Worm (Caenorhabditis elegans): ENCODE results near the gene mltn-8.

Gene mltn-8

ce11 chrV:343546-343945 is 36.5 kb downstream of the mltn-8 start:
- TF ChIP-seq unc-62 (GFP tag; optimal IDR thresholded peaks at IDR 0.05), result no peak

ce11 chrV:343128-343527 is 37.0 kb downstream of the mltn-8 start, which contains the start of gene wago-10:
wago-10 (plus strand) TSS chrV:343428.
- TF ChIP-seq unc-62 (GFP tag; optimal IDR thresholded peaks at IDR 0.05), result no peak

DNA sequence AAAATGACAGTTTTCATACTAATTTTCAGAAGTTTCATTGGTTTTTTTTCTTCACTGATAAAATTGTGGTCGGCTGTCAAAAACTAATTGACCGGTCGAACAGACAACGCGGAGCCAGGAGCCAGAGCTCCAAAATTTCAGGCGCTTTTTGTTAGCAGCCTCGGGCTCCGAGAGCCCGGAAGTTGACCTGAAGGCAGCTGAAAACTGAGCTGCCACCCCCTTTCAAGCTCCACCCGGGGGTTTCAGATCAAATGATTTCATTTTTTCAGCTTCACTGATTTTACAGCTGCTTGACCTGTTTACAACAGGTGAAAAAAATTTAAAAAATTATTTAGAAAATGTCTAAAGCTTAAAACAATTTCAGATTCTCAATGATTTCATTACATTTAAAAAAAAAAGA is 37.7 kb downstream of the mltn-8 start:
- no peak for TF ChIP-seq unc-62 (GFP tag; optimal IDR thresholded peaks at IDR 0.05)

- no peak for TF ChIP-seq unc-62 (GFP tag; optimal IDR thresholded peaks at IDR 0.05)
These were observed 43.7 kb downstream of the mltn-8 start, which contains the start of gene dmd-8 for ce11 chrV:336350-336749. dmd-8 (minus strand) TSS chrV:336450.

ce11 chrV:333713-334112 is 46.4 kb downstream of the mltn-8 start:
- TF ChIP-seq unc-62 (GFP tag; optimal IDR thresholded peaks at IDR 0.05), result no peak

DNA sequence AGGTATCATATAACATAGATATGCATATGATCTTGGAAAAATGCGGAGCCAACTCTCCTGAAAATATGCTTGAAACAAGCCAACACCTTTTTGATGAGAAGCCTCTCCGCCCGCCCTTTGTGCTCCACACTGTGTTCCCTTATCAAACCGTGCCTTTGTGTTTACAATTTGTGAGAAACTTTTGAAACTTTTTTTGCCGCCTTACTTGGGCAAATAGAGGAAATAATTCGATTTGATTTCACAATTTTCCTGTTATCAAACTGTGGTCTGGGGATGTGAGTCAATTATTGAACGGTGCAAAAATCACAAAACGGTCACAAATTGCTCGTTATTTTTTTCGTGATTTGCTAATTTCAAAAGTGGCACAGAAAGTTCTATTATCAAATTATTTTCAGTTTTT is 47.5 kb downstream of the mltn-8 start:
- no peak for TF ChIP-seq unc-62 (GFP tag; optimal IDR thresholded peaks at IDR 0.05)

DNA sequence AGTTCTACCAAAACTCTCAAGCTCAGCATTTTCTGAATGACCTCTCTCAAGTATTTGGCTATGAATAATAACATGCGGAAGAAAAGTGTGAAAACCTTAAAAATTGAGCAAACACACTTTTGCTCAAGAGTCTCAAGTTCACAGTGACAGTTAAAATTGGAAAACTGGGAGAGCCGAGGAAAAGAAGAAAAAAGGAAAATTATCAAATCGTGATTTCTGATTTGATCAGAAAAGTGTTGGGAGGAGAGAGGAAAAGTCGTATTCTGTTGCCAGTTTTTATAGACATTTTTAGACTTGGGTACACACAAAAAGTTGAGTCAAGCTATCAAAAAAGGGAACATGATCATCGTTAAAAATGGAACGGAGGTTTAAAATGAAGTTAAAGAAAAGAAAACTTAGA is 48.8 kb downstream of the mltn-8 start:
- no peak for TF ChIP-seq unc-62 (GFP tag; optimal IDR thresholded peaks at IDR 0.05)

DNA sequence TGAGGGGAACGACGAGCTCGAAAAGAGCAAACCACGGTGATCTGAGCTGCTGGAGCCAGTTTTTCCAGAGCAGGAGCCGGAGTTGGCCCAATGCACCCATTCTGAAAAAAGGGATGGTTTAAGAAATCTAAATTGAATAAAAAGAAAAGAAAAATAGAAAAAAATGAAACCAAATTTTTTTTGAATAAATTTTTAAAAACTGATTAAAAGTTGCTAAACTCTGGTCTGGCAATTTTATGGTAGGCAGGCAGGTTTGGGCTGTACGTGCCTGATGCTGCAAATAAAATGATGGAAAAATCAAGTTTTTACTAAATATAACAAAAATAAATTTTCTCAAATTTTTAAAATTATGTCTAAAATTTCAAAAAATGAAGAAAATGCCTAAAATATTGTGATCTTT is 49.5 kb downstream of the mltn-8 start, which contains the start of gene abt-4:
abt-4 (minus strand) TSS at position 101 of the 400 bp plus-strand sequence.
- no peak for TF ChIP-seq unc-62 (GFP tag; optimal IDR thresholded peaks at IDR 0.05)

Measured in whole organism, dauer.